Fruit fly (Drosophila melanogaster): ENCODE data around the gene Ref1.

Ref1 gene

dm6 chr3R:7091904-7092303 is 11.7 kb upstream of the Ref1 start (continued):
- peak; percentile 26 for TF ChIP-seq Hmr (GFP tag; optimal IDR thresholded peaks at IDR 0.05)
- TF ChIP-seq CG1647 (GFP tag; optimal IDR thresholded peaks at IDR 0.05), result peak; percentile 32
- TF ChIP-seq croc (GFP tag; conservative IDR thresholded peaks at IDR 0.05), result no peak
- TF ChIP-seq CG18599 (GFP tag; optimal IDR thresholded peaks at IDR 0.05), result no peak
- TF ChIP-seq Dad (GFP tag; optimal IDR thresholded peaks at IDR 0.05), result peak; percentile 7
- TF ChIP-seq CG11398 (GFP tag; optimal IDR thresholded peaks at IDR 0.05), result no peak
- TF ChIP-seq Ets65A (GFP tag), result no peak
- TF ChIP-seq CG10654 (GFP tag; optimal IDR thresholded peaks at IDR 0.05), result no peak
- TF ChIP-seq CG14014 (GFP tag; IDR thresholded peaks at IDR 0.05), result no peak
- TF ChIP-seq CG31365 (tag; optimal IDR thresholded peaks at IDR 0.05), result no peak
- TF ChIP-seq onecut (GFP tag; IDR thresholded peaks at IDR 0.05), result no peak
- no peak for TF ChIP-seq CG3065 (GFP tag; optimal IDR thresholded peaks at IDR 0.05)
- TF ChIP-seq Hr78 (GFP tag; optimal IDR thresholded peaks at IDR 0.05), result no peak
- TF ChIP-seq btn (GFP tag; optimal IDR thresholded peaks at IDR 0.05), result no peak
- peak; percentile 70; the same call in 2 of the 3 replicates for TF ChIP-seq hb (GFP tag; IDR thresholded peaks at IDR 0.05; ENCODE audit: partially characterized antibody)
- TF ChIP-seq CG11723 (GFP tag; optimal IDR thresholded peaks at IDR 0.05), result no peak
- no peak for TF ChIP-seq Dfd (GFP tag; optimal IDR thresholded peaks at IDR 0.05)
- peak; percentile 18 for TF ChIP-seq Abd-B (GFP tag; optimal IDR thresholded peaks at IDR 0.05)
- no peak for TF ChIP-seq mld (GFP tag; IDR thresholded peaks at IDR 0.05; ENCODE audit: partially characterized antibody)
- no peak for TF ChIP-seq chn (GFP tag; optimal IDR thresholded peaks at IDR 0.05)
- no peak for TF ChIP-seq CG9727 (GFP tag; optimal IDR thresholded peaks at IDR 0.05)
- no peak for TF ChIP-seq HLH3B (GFP tag; IDR thresholded peaks at IDR 0.05)
- no peak for TF ChIP-seq H2.0 (GFP tag; IDR thresholded peaks at IDR 0.05)
- peak; percentile 33 for TF ChIP-seq slp2 (GFP tag; optimal IDR thresholded peaks at IDR 0.05)
- peak; percentile 70; the same call in 2 of the 3 replicates for TF ChIP-seq knrl (GFP tag; IDR thresholded peaks at IDR 0.05; ENCODE audit: partially characterized antibody)
- TF ChIP-seq z (GFP tag; IDR thresholded peaks at IDR 0.05), result no peak
- TF ChIP-seq CG17186 (GFP tag; optimal IDR thresholded peaks at IDR 0.05), result peak; percentile 3
- no peak for TF ChIP-seq cwo (GFP tag; optimal IDR thresholded peaks at IDR 0.05)
- no peak for TF ChIP-seq CG15269 (tag; optimal IDR thresholded peaks at IDR 0.05)
- TF ChIP-seq CG11093 (GFP tag; IDR thresholded peaks at IDR 0.05), result no peak
- peak; percentile 38 for TF ChIP-seq CG12155 (GFP tag; optimal IDR thresholded peaks at IDR 0.05)
- no peak for TF ChIP-seq schlank (tag; optimal IDR thresholded peaks at IDR 0.05)
- TF ChIP-seq Dek (tag; optimal IDR thresholded peaks at IDR 0.05), result peak; percentile 45
- no peak for TF ChIP-seq so (GFP tag; IDR thresholded peaks at IDR 0.05)
- TF ChIP-seq CrebB (tag; optimal IDR thresholded peaks at IDR 0.05), result no peak
- no peak for TF ChIP-seq Lpt (GFP tag; optimal IDR thresholded peaks at IDR 0.05)
- no peak for TF ChIP-seq CG7745 (tag; optimal IDR thresholded peaks at IDR 0.05)
- no peak for TF ChIP-seq CG31441 (GFP tag; IDR thresholded peaks at IDR 0.05)
- TF ChIP-seq CG8765 (GFP tag; IDR thresholded peaks at IDR 0.05), result no peak
- no peak for TF ChIP-seq Sox102F (GFP tag; optimal IDR thresholded peaks at IDR 0.05)
- TF ChIP-seq repo (GFP tag; optimal IDR thresholded peaks at IDR 0.05), result no peak
- TF ChIP-seq psq (GFP tag; optimal IDR thresholded peaks at IDR 0.05), result no peak
- no peak for TF ChIP-seq grn (GFP tag; optimal IDR thresholded peaks at IDR 0.05)
- no peak for TF ChIP-seq CG15011 (GFP tag; optimal IDR thresholded peaks at IDR 0.05)
- TF ChIP-seq HHEX (GFP tag; optimal IDR thresholded peaks at IDR 0.05), result no peak
- TF ChIP-seq Ada2b (GFP tag; IDR thresholded peaks at IDR 0.05), result no peak
- TF ChIP-seq CG13287 (GFP tag; IDR thresholded peaks at IDR 0.05; ENCODE audit: partially characterized antibody), result peak; percentile 80
- no peak for TF ChIP-seq lbe (GFP tag; optimal IDR thresholded peaks at IDR 0.05)
- no peak for TF ChIP-seq CG7271 (tag; optimal IDR thresholded peaks at IDR 0.05)
- TF ChIP-seq CG17359 (tag; optimal IDR thresholded peaks at IDR 0.05), result no peak
- no peak for TF ChIP-seq ttk (GFP tag; IDR thresholded peaks at IDR 0.05)

Measured in whole organism, embryonic.